Worm (Caenorhabditis elegans) whole organism, early embryonic: ENCODE data around the gene F53B1.9.

Experiments used
- B0310.2 ChIP-seq: sonication (generic microtip); optimal IDR thresholded peaks from 2 replicates; lab custom pipeline; 2016; ENCODE audit warnings: mild to moderate bottlenecking, missing genetic modification characterization, missing compliant biosample characterization
- aly-1 ChIP-seq: sonication (generic microtip); optimal IDR thresholded peaks from 2 replicates; lab custom pipeline; 2016; ENCODE audit warnings: missing genetic modification characterization, missing compliant biosample characterization
- ama-1 ChIP-seq: fragments of 150-350 bp; optimal IDR thresholded peaks from 2 replicates; lab custom pipeline; 2014
- ceh-13 ChIP-seq: fragments of 200-800 bp; sonication (Bioruptor generic); optimal IDR thresholded peaks from 2 replicates; lab custom pipeline; 2018; ENCODE audit warnings: mild to moderate bottlenecking, missing genetic modification characterization, missing compliant biosample characterization
- flt-1 ChIP-seq: fragments of 200-800 bp; sonication (Bioruptor generic); IDR thresholded peaks from 2 replicates; pipeline ENCODE4 v1.3.6; 2022; ENCODE audit warnings: missing genetic modification characterization, missing compliant biosample characterization
- hmbx-1 ChIP-seq: sonication (generic microtip); optimal IDR thresholded peaks from 2 replicates; lab custom pipeline; 2016; ENCODE audit warnings: mild to moderate bottlenecking, missing genetic modification characterization, missing compliant biosample characterization
- hnd-1 ChIP-seq: sonication (generic microtip); optimal IDR thresholded peaks from 2 replicates; lab custom pipeline; 2016; ENCODE audit warnings: missing genetic modification characterization, missing compliant biosample characterization
- pes-1 ChIP-seq: fragments of 200-800 bp; sonication (Bioruptor generic); IDR thresholded peaks from 2 replicates; pipeline ENCODE4 v1.3.6; 2022; ENCODE audit warnings: missing genetic modification reagents, missing genetic modification characterization, missing compliant biosample characterization
- scrt-1 ChIP-seq: fragments of 200-800 bp; sonication (Bioruptor generic); IDR thresholded peaks from 2 replicates; pipeline ENCODE4 v1.3.6; 2022; ENCODE audit warnings: missing genetic modification characterization, missing compliant biosample characterization
- sea-1 ChIP-seq: fragments of 200-800 bp; sonication (Bioruptor generic); conservative IDR thresholded peaks from 2 replicates; pipeline ENCODE4 v1.3.6; 2022; ENCODE audit warnings: missing genetic modification characterization, missing compliant biosample characterization
- tbx-11 ChIP-seq: fragments of 200-800 bp; sonication (Bioruptor generic); IDR thresholded peaks from 2 replicates; pipeline ENCODE4 v1.3.6; 2022; ENCODE audit warnings: missing genetic modification characterization, missing compliant biosample characterization
- tbx-37 ChIP-seq: fragments of 200-800 bp; sonication (Bioruptor generic); conservative IDR thresholded peaks from 2 replicates; pipeline ENCODE4 v1.3.6; 2022; ENCODE audit warnings: missing genetic modification reagents, missing genetic modification characterization, missing compliant biosample characterization

DNA sequence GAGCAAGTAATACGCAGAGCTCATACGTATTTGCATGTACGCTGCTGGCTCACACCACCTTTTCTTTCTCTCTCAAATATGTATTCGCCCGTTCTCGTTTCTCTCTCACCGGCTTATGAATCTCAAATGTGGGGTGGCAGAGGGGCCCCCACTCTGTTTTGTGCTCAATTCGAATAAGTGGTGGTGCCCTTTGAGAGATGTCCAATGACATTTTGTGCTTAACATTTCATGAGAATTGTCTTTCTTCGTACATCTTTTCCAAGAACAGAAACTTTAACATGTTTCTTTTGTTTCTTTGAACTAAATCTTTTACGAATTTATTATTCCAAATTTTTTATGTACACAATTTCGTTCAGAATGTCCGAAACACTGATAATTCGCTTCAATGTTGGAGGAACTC is 47.6 kb downstream of the F53B1.9 start, which contains the start of gene F49H12.3:
- TF ChIP-seq pes-1 (GFP tag; lab: Robert Waterston, UW): no peak
- TF ChIP-seq ama-1: no peak
- TF ChIP-seq sea-1 (GFP tag; lab: Robert Waterston, UW): no peak
- TF ChIP-seq scrt-1 (GFP tag; lab: Robert Waterston, UW): no peak
- TF ChIP-seq ceh-13 (GFP tag; lab: Kevin White, UChicago): no peak
- no peak for TF ChIP-seq hmbx-1
- TF ChIP-seq hnd-1 (tag; lab: Kevin White, UChicago): no peak
- TF ChIP-seq flt-1: no peak
- no peak for TF ChIP-seq tbx-11 (GFP tag; lab: Robert Waterston, UW)
- TF ChIP-seq aly-1 (tag; lab: Kevin White, UChicago): no peak
- no peak for TF ChIP-seq tbx-37 (GFP tag; lab: Robert Waterston, UW)
- no peak for TF ChIP-seq B0310.2
